Worm (Caenorhabditis elegans) whole organism, dauer: ENCODE data around the gene M03A1.3.

Experiments
- unc-62 ChIP-seq: sonication (generic microtip); optimal IDR thresholded peaks from 2 replicates; lab custom pipeline; 2017; ENCODE audit warnings: missing biosample characterization, missing genetic modification reagents, missing genetic modification characterization

Gene M03A1.3

DNA sequence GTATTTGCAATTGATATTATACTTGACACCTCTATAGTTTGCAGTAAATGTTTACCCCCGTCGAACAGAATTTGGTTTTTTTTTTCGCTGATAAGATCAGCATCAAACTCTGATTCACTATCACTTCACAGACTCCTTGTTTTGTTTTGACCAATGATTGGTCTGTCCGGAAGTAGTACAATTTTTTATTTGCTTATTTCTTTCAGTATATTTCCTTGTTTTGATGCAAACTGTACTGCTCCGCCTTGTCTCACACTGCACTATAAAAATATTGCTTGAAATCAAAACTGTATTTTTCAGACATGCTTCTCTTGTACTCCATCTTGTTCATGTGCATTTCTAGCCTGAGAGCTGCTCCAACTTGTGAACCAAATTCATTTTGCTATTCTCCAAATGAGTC, at the start of gene M03A1.3:
Gene M03A1.3, plus strand, starts transcription at position 301 of the 400 bp plus-strand sequence.
- TF ChIP-seq unc-62 (GFP tag; lab: Kevin White, UChicago) = no peak

- no peak for TF ChIP-seq unc-62 (GFP tag; lab: Kevin White, UChicago)
Observed at ce11 chrII:4510684-4511083, 46.9 kb upstream of the M03A1.3 start.

- TF ChIP-seq unc-62 (GFP tag; lab: Kevin White, UChicago) = no peak
Observed at ce11 chrII:4511911-4512310, 45.7 kb upstream of the M03A1.3 start, which contains the start of gene cyp-23A1. TSS of gene cyp-23A1 (plus strand) at chrII:4512211.

DNA sequence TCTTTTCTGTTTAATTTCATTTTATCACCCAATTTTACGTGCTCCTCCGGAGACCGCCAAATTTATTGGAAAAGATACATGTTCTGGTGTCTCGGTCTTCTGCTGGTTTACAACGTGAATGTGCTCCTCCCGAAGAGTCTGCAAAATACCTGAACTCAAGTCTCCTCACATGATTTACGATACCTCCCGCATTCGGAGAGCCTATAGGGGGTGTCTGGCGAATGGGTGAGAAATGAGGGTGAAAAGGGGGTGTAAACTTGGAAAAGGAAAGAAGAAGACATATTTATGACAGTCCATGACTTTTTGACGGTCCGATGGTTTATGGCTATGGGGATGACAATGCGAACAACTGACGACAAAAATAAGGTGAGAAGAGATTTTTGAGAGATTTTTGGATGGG, 41.3 kb upstream of the M03A1.3 start:
- no peak for TF ChIP-seq unc-62 (GFP tag; lab: Kevin White, UChicago)

- no peak for TF ChIP-seq unc-62 (GFP tag; lab: Kevin White, UChicago)
Observed at ce11 chrII:4517254-4517653, 40.3 kb upstream of the M03A1.3 start.

DNA sequence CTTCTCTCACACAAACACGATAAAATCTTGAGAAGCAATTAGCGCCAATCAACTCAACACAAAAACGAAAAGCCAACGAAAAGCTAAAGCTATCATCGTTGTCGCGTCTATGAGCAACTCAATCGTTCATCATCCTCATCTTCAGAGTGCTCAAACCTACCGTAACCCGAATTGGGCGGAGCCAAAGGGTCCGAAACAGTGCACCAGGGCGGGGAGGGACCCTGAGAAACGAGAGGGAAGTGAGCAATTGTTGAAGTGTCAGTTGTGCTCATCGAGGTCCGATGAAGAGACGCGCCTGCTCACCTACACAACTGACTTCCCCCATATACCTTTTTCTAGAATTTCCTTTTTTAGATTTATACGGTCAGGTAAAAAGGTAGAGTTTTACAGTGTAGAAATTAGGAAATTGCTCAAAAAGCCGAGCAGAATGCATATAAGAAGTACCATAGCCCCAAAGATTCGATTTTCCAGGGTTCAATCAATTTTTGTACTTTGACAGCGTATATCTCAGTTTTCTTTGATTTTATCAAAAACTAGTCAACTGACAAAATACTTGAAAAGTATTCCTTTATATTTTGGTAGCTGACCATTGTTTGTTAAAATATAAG, 39.2 kb upstream of the M03A1.3 start, which contains the start of gene hlh-1:
Gene hlh-1, plus strand, starts transcription at position 275 of the 608 bp plus-strand sequence.
- no peak for TF ChIP-seq unc-62 (GFP tag; lab: Kevin White, UChicago)

- TF ChIP-seq unc-62 (GFP tag; lab: Kevin White, UChicago) = no peak
Observed at ce11 chrII:4519976-4520594, 37.5 kb upstream of the M03A1.3 start.

- TF ChIP-seq unc-62 (GFP tag; lab: Kevin White, UChicago) = no peak
Observed at ce11 chrII:4523122-4523672, 34.4 kb upstream of the M03A1.3 start, which contains the start of the genes B0304.4 and B0304.2. TSS of gene B0304.4 (minus strand) at chrII:4523222. TSS of gene B0304.2 (plus strand) at chrII:4523622.

- TF ChIP-seq unc-62 (GFP tag; lab: Kevin White, UChicago) = no peak
Observed at ce11 chrII:4525185-4525584, 32.4 kb upstream of the M03A1.3 start.

ce11 chrII:4527800-4528199, 29.8 kb upstream of the M03A1.3 start, which contains the start of gene sra-35:
TSS of gene sra-35 (minus strand) at chrII:4527900.
- TF ChIP-seq unc-62 (GFP tag; lab: Kevin White, UChicago) = no peak

DNA sequence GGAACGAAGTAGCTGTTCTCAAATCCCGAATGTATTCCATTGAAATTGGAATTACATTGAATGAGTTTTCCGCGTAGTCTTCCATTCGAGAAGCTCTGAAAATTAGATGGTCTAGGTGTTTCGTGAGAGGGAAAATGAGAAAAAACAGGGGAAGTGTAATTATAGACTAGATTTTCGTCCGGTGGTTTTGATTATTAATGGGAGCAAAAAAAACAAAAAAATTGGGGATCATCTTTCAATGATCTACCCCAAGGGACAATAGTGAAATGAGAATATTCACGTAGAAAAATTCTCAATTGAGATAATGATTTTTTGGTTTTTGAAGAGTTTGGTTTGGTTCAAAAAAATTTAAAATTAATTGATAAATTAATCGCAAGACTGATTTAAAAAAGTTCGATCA, 25.7 kb upstream of the M03A1.3 start, which contains the start of gene sra-32:
Gene sra-32, minus strand, starts transcription at position 101 of the 400 bp plus-strand sequence.
- no peak for TF ChIP-seq unc-62 (GFP tag; lab: Kevin White, UChicago)

DNA sequence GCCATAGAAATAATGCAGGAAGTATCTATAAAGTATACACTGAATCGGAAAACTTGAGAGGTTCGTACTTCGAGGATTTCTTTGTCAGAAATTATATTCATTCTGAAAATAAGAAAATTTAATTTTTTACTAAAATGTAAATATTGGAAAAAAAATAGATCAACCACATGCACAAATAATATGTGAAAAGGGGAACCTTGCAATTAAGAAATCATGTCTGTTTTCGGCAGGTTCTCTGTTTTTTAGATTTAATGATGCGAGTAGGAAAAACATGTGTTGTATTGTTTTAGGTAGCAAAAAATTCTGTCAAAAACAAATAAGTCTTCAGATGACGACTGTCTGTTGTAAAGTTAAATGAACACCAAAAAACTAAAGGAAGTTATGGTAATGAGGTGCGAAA, 20.4 kb upstream of the M03A1.3 start, which contains the start of gene sra-33:
Gene sra-33, minus strand, starts transcription at position 101 of the 400 bp plus-strand sequence.
- TF ChIP-seq unc-62 (GFP tag; lab: Kevin White, UChicago) = no peak

DNA sequence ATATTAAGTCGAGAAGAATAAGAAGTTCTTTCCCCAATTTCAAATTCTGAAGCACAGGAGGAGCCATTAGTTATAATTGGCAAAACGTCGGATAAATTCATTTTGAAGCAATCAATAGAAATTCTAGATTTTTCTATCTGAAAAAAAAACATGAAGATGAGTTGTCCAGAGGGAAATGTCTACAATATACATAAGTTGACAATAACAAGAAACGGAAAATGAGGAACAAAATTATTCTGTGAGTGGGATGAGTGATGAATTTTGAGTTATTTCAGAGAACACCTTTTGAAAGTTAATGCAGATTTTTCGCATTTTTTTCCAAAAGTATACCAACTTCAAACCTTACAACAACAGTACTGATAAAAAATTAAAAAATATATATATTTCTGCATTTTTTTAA, 17.0 kb upstream of the M03A1.3 start, which contains the start of gene sra-36:
Gene sra-36, minus strand, starts transcription at position 101 of the 400 bp plus-strand sequence.
- no peak for TF ChIP-seq unc-62 (GFP tag; lab: Kevin White, UChicago)

- no peak for TF ChIP-seq unc-62 (GFP tag; lab: Kevin White, UChicago)
Observed at ce11 chrII:4543568-4543967, 14.0 kb upstream of the M03A1.3 start, which contains the start of gene sra-34. TSS of gene sra-34 (minus strand) at chrII:4543668.

- no peak for TF ChIP-seq unc-62 (GFP tag; lab: Kevin White, UChicago)
Observed at ce11 chrII:4548408-4548807, 9.2 kb upstream of the M03A1.3 start.

ce11 chrII:4549983-4550572, 7.5 kb upstream of the M03A1.3 start:
- TF ChIP-seq unc-62 (GFP tag; lab: Kevin White, UChicago) = no peak
